Worm (Caenorhabditis elegans) whole organism, L3 larva: ENCODE results near the gene F49F1.15.

Source experiments
- R02D3.7 ChIP-seq: fragments of 150-350 bp; optimal IDR thresholded peaks from 2 replicates; lab custom pipeline; 2014; ENCODE audit warnings: missing biosample characterization, missing genetic modification characterization
- aly-2 ChIP-seq: fragments of 150-350 bp; optimal IDR thresholded peaks from 2 replicates; lab custom pipeline; 2014; ENCODE audit warnings: missing biosample characterization, missing genetic modification characterization
- ama-1 ChIP-seq: fragments of 150-350 bp; optimal IDR thresholded peaks from 2 replicates; lab custom pipeline; 2018
- ceh-16 ChIP-seq: sonication (generic microtip); optimal IDR thresholded peaks from 2 replicates; lab custom pipeline; 2017; ENCODE audit warnings: missing biosample characterization, missing genetic modification characterization
- ceh-28 ChIP-seq: fragments of 150-350 bp; optimal IDR thresholded peaks from 2 replicates; lab custom pipeline; 2014; ENCODE audit warnings: missing biosample characterization, missing genetic modification reagents, missing genetic modification characterization
- ceh-82 ChIP-seq: fragments of 150-350 bp; optimal IDR thresholded peaks from 2 replicates; lab custom pipeline; 2014; ENCODE audit warnings: missing biosample characterization, missing genetic modification characterization
- daf-12 ChIP-seq: fragments of 150-350 bp; optimal IDR thresholded peaks from 2 replicates; lab custom pipeline; 2014; ENCODE audit warnings: missing biosample characterization, missing genetic modification reagents, missing genetic modification characterization
- egl-27 ChIP-seq: sonication (generic microtip); optimal IDR thresholded peaks from 4 replicates; lab custom pipeline; 2017; ENCODE audit warnings: missing biosample characterization, missing genetic modification reagents, missing genetic modification characterization
- egl-5 ChIP-seq: fragments of 150-350 bp; optimal IDR thresholded peaks from 2 replicates; lab custom pipeline; 2017; ENCODE audit warnings: missing biosample characterization, missing genetic modification reagents, missing genetic modification characterization, inconsistent platforms
- elt-1 ChIP-seq: fragments of 150-350 bp; optimal IDR thresholded peaks from 2 replicates; lab custom pipeline; 2014; ENCODE audit warnings: missing biosample characterization, missing genetic modification characterization
- elt-2 ChIP-seq: sonication (generic microtip); optimal IDR thresholded peaks from 2 replicates; lab custom pipeline; 2016; ENCODE audit warnings: missing genetic modification reagents, mild to moderate bottlenecking, missing genetic modification characterization, missing compliant biosample characterization
- elt-3 ChIP-seq, 3 experiments: fragments of 150-350 bp in 1 of 3; sonication (generic microtip) in 2 of 3; optimal IDR thresholded peaks; 2 replicates in 2 of 3; 4 replicates in 1 of 3; lab custom pipeline; 2014 to 2017; ENCODE audit warnings: missing biosample characterization in 3 of 3, missing genetic modification characterization in 3 of 3
- eor-1 ChIP-seq, 2 experiments: fragments of 150-350 bp; optimal IDR thresholded peaks; 2 replicates each; lab custom pipeline; 2014 to 2018; ENCODE audit warnings: missing biosample characterization in 2 of 2, missing genetic modification characterization in 2 of 2
- fkh-10 ChIP-seq: sonication (generic microtip); optimal IDR thresholded peaks from 2 replicates; lab custom pipeline; 2017; ENCODE audit warnings: missing biosample characterization, missing genetic modification reagents, missing genetic modification characterization
- fos-1 ChIP-seq: fragments of 150-350 bp; optimal IDR thresholded peaks from 2 replicates; lab custom pipeline; 2014; ENCODE audit warnings: missing biosample characterization, missing genetic modification characterization
- hmg-11 ChIP-seq: sonication (generic microtip); optimal IDR thresholded peaks from 2 replicates; lab custom pipeline; 2016; ENCODE audit warnings: missing genetic modification characterization, missing compliant biosample characterization
- jun-1 ChIP-seq: fragments of 150-350 bp; optimal IDR thresholded peaks from 2 replicates; lab custom pipeline; 2014; ENCODE audit warnings: missing biosample characterization, missing genetic modification reagents, missing genetic modification characterization
- lin-15B ChIP-seq: fragments of 150-350 bp; optimal IDR thresholded peaks from 2 replicates; lab custom pipeline; 2014; ENCODE audit warnings: missing biosample characterization, missing genetic modification characterization
- lsy-12 ChIP-seq: sonication (generic microtip); optimal IDR thresholded peaks from 2 replicates; lab custom pipeline; 2016; ENCODE audit warnings: mild to moderate bottlenecking, missing genetic modification characterization, missing compliant biosample characterization
- mml-1 ChIP-seq: fragments of 150-350 bp; sonication (generic microtip); optimal IDR thresholded peaks from 3 replicates; lab custom pipeline; 2014; ENCODE audit warnings: missing biosample characterization, missing genetic modification characterization
- nfya-1 ChIP-seq: sonication (generic microtip); optimal IDR thresholded peaks from 2 replicates; lab custom pipeline; 2017; ENCODE audit warnings: missing genetic modification characterization, mild to moderate bottlenecking, missing compliant biosample characterization, antibody characterized with exemption, moderate library complexity; ENCODE audit not compliant: insufficient read depth
- nhr-11 ChIP-seq: fragments of 150-350 bp; optimal IDR thresholded peaks from 2 replicates; lab custom pipeline; 2014; ENCODE audit warnings: missing biosample characterization, missing genetic modification characterization
- nhr-12 ChIP-seq: fragments of 150-350 bp; optimal IDR thresholded peaks from 2 replicates; lab custom pipeline; 2014; ENCODE audit warnings: missing biosample characterization, missing genetic modification characterization
- nhr-23 ChIP-seq: fragments of 150-350 bp; optimal IDR thresholded peaks from 2 replicates; lab custom pipeline; 2014; ENCODE audit warnings: missing biosample characterization, missing genetic modification reagents, missing genetic modification characterization
- nhr-237 ChIP-seq: fragments of 150-350 bp; optimal IDR thresholded peaks from 2 replicates; lab custom pipeline; 2014; ENCODE audit warnings: missing biosample characterization, missing genetic modification characterization
- nhr-28 ChIP-seq: fragments of 150-350 bp; optimal IDR thresholded peaks from 2 replicates; lab custom pipeline; 2014; ENCODE audit warnings: missing biosample characterization, missing genetic modification characterization
- nhr-67 ChIP-seq: fragments of 150-350 bp; optimal IDR thresholded peaks from 2 replicates; lab custom pipeline; 2014; ENCODE audit warnings: missing biosample characterization, missing genetic modification characterization
- nhr-76 ChIP-seq: fragments of 150-350 bp; sonication (generic microtip); optimal IDR thresholded peaks from 5 replicates; lab custom pipeline; 2014; ENCODE audit warnings: missing biosample characterization, missing genetic modification characterization
- nhr-77 ChIP-seq: fragments of 150-350 bp; optimal IDR thresholded peaks from 2 replicates; lab custom pipeline; 2014; ENCODE audit warnings: missing biosample characterization, missing genetic modification characterization
- pha-4 ChIP-seq: fragments of 150-350 bp; optimal IDR thresholded peaks from 2 replicates; lab custom pipeline; 2014; ENCODE audit warnings: missing biosample characterization, missing genetic modification reagents, missing genetic modification characterization
- pqm-1 ChIP-seq: fragments of 150-350 bp; optimal IDR thresholded peaks from 2 replicates; lab custom pipeline; 2017; ENCODE audit warnings: missing biosample characterization, missing genetic modification characterization, inconsistent platforms
- sea-2 ChIP-seq: fragments of 150-350 bp; sonication (generic microtip); optimal IDR thresholded peaks from 4 replicates; lab custom pipeline; 2014; ENCODE audit warnings: missing biosample characterization, missing genetic modification reagents, missing genetic modification characterization
- skn-1 ChIP-seq: fragments of 150-350 bp; optimal IDR thresholded peaks from 2 replicates; lab custom pipeline; 2014; ENCODE audit warnings: missing biosample characterization, missing genetic modification characterization
- snpc-4 ChIP-seq: fragments of 150-350 bp; optimal IDR thresholded peaks from 2 replicates; lab custom pipeline; 2014; ENCODE audit warnings: missing biosample characterization, missing genetic modification characterization
- tbx-2 ChIP-seq: sonication (generic microtip); optimal IDR thresholded peaks from 2 replicates; lab custom pipeline; 2016; ENCODE audit warnings: mild to moderate bottlenecking, missing genetic modification characterization, missing compliant biosample characterization
- zag-1 ChIP-seq: fragments of 150-350 bp; optimal IDR thresholded peaks from 2 replicates; lab custom pipeline; 2014; ENCODE audit warnings: missing biosample characterization, missing genetic modification characterization

The F49F1.15 gene

ce11 chrIV:4093087-4093486, 21.3 kb downstream of the F49F1.15 start (continued):
- TF ChIP-seq nhr-77 (no peak), pha-4 (tag; lab: Kevin White, UChicago) (peak; percentile 76), eor-1 (tag; optimal IDR thresholded peaks at IDR 0.05; lab: Kevin White, UChicago) (no peak), nfya-1 (peak; percentile 84), elt-3 (tag; optimal IDR thresholded peaks at IDR 0.05; lab: Kevin White, UChicago) (no peak), lsy-12 (tag; lab: Kevin White, UChicago) (peak; percentile 64), R02D3.7 (tag; lab: Kevin White, UChicago) (peak; percentile 66), zag-1 (tag; lab: Kevin White, UChicago) (no peak), fos-1 (peak; percentile 62), ceh-28 (tag; lab: Kevin White, UChicago) (peak; percentile 92), sea-2 (no peak), jun-1 (peak; percentile 77), ceh-82 (tag; lab: Kevin White, UChicago) (no peak), mml-1 (no peak), nhr-12 (tag; lab: Kevin White, UChicago) (no peak), nhr-237 (tag; lab: Kevin White, UChicago) (no peak), daf-12 (tag; lab: Kevin White, UChicago) (no peak), nhr-28 (tag; lab: Kevin White, UChicago) (no peak), egl-27 (tag; lab: Kevin White, UChicago) (no peak), pqm-1 (tag; lab: Kevin White, UChicago) (no peak)

- TF ChIP-seq lin-15B (tag; lab: Kevin White, UChicago) (peak; percentile 2), hmg-11 (tag; lab: Kevin White, UChicago) (peak; percentile 4), jun-1 (no peak), egl-5 (tag; lab: Kevin White, UChicago) (no peak), skn-1 (tag; lab: Kevin White, UChicago) (no peak), ceh-16 (no peak), nfya-1 (peak; percentile 14), egl-27 (tag; lab: Kevin White, UChicago) (no peak)
Observed at ce11 chrIV:4085787-4086262, 28.6 kb downstream of the F49F1.15 start, which contains the start of gene C35B1.2. C35B1.2 (plus strand) TSS chrIV:4086212.

ce11 chrIV:4085022-4085421, 29.4 kb downstream of the F49F1.15 start:
- TF ChIP-seq aly-2 (no peak), elt-2 (tag; lab: Kevin White, UChicago) (peak; percentile 65), skn-1 (tag; lab: Kevin White, UChicago) (peak; percentile 98), pqm-1 (tag; lab: Kevin White, UChicago) (peak; percentile 47), pha-4 (tag; lab: Kevin White, UChicago) (peak; percentile 30)

- TF ChIP-seq egl-5 (tag; lab: Kevin White, UChicago) = no peak
- TF ChIP-seq nhr-76 (tag; lab: Kevin White, UChicago) = no peak
- TF ChIP-seq fkh-10 (GFP tag; lab: Kevin White, UChicago) = no peak
- no peak for TF ChIP-seq lin-15B (tag; lab: Kevin White, UChicago)
- no peak for TF ChIP-seq ceh-16
- no peak for TF ChIP-seq nhr-67 (tag; lab: Kevin White, UChicago)
- TF ChIP-seq pha-4 (tag; lab: Kevin White, UChicago) = no peak
- TF ChIP-seq tbx-2 = no peak
- TF ChIP-seq ama-1 (lab: Kevin White, UChicago) = no peak
- TF ChIP-seq ceh-28 (tag; lab: Kevin White, UChicago) = no peak
Observed at ce11 chrIV:4084109-4084508, 30.3 kb downstream of the F49F1.15 start, which contains the start of gene C35B1.5. C35B1.5 (minus strand) TSS chrIV:4084209.

- no peak for TF ChIP-seq nhr-67 (tag; lab: Kevin White, UChicago)
- TF ChIP-seq ama-1 (lab: Kevin White, UChicago) = peak; percentile 52
Observed at ce11 chrIV:4083094-4083493, 31.3 kb downstream of the F49F1.15 start.

- no peak for TF ChIP-seq elt-2 (tag; lab: Kevin White, UChicago)
- TF ChIP-seq nhr-77 = no peak
- TF ChIP-seq snpc-4 = no peak
- no peak for TF ChIP-seq nhr-11 (tag; lab: Kevin White, UChicago)
- no peak for TF ChIP-seq elt-1 (tag; lab: Kevin White, UChicago)
- TF ChIP-seq ceh-28 (tag; lab: Kevin White, UChicago) = no peak
- no peak for TF ChIP-seq R02D3.7 (tag; lab: Kevin White, UChicago)
- TF ChIP-seq aly-2 = no peak
- TF ChIP-seq hmg-11 (tag; lab: Kevin White, UChicago) = no peak
- no peak for TF ChIP-seq mml-1
- TF ChIP-seq zag-1 (tag; lab: Kevin White, UChicago) = no peak
- no peak for TF ChIP-seq nhr-76 (tag; lab: Kevin White, UChicago)
- TF ChIP-seq ama-1 (lab: Kevin White, UChicago) = no peak
- TF ChIP-seq nhr-23 (tag; lab: Kevin White, UChicago) = no peak
- no peak for TF ChIP-seq skn-1 (tag; lab: Kevin White, UChicago)
- TF ChIP-seq ceh-82 (tag; lab: Kevin White, UChicago) = no peak
- no peak for TF ChIP-seq nhr-237 (tag; lab: Kevin White, UChicago)
- TF ChIP-seq fkh-10 (GFP tag; lab: Kevin White, UChicago) = no peak
Observed at ce11 chrIV:4082599-4082998, 31.8 kb downstream of the F49F1.15 start.
